Fruit fly (Drosophila melanogaster) whole organism, embryonic: ENCODE data around the gene CG13311.

ENCODE experiments used
- Bdp1 ChIP-seq: fragments of 200-800 bp; sonication (Bioruptor generic); optimal IDR thresholded peaks from 3 replicates; lab custom pipeline; 2016; ENCODE audit warnings: missing biosample characterization, missing genetic modification characterization
- CG10209 ChIP-seq: fragments of 200-800 bp; sonication (Bioruptor generic); optimal IDR thresholded peaks from 3 replicates; lab custom pipeline; 2017; ENCODE audit warnings: missing biosample characterization, mild to moderate bottlenecking, missing genetic modification characterization, missing genetic modification reagents
- CG10366 ChIP-seq: fragments of 200-800 bp; sonication (Bioruptor generic); IDR thresholded peaks from 2 replicates; pipeline ENCODE4 v1.3.6; 2022; ENCODE audit warnings: missing biosample characterization, missing genetic modification characterization
- CG10959 ChIP-seq: fragments of 200-800 bp; sonication (Bioruptor generic); IDR thresholded peaks from 2 replicates; pipeline ENCODE4 v1.3.6; 2022; ENCODE audit warnings: missing biosample characterization, missing genetic modification characterization
- CG12236 ChIP-seq: fragments of 200-800 bp; sonication (Bioruptor generic); optimal IDR thresholded peaks from 2 replicates; lab custom pipeline; 2016; ENCODE audit warnings: missing biosample characterization, missing genetic modification characterization
- CG12744 ChIP-seq: fragments of 200-800 bp; sonication (Bioruptor generic); optimal IDR thresholded peaks from 2 replicates; lab custom pipeline; 2016; ENCODE audit warnings: missing biosample characterization, missing genetic modification characterization
- CG13296 ChIP-seq: fragments of 200-800 bp; sonication (Bioruptor generic); optimal IDR thresholded peaks from 3 replicates; lab custom pipeline; 2018; ENCODE audit warnings: missing biosample characterization, mild to moderate bottlenecking, missing genetic modification characterization
- CG16815 ChIP-seq: fragments of 200-800 bp; sonication (Bioruptor generic); optimal IDR thresholded peaks from 3 replicates; lab custom pipeline; 2017; ENCODE audit warnings: missing biosample characterization, mild to moderate bottlenecking, missing genetic modification characterization
- CG16863 ChIP-seq: fragments of 200-800 bp; sonication (Bioruptor generic); optimal IDR thresholded peaks from 3 replicates; lab custom pipeline; 2016; ENCODE audit warnings: missing biosample characterization, missing genetic modification characterization
- CG18262 ChIP-seq: fragments of 200-800 bp; optimal IDR thresholded peaks from 3 replicates; lab custom pipeline; 2019; ENCODE audit warnings: missing biosample characterization, mild to moderate bottlenecking, missing genetic modification characterization, moderate library complexity
- CG18619 ChIP-seq: fragments of 200-800 bp; sonication (Bioruptor generic); optimal IDR thresholded peaks from 3 replicates; lab custom pipeline; 2017; ENCODE audit warnings: missing biosample characterization, mild to moderate bottlenecking, missing genetic modification characterization
- CG2129 ChIP-seq: fragments of 200-800 bp; sonication (Bioruptor generic); IDR thresholded peaks from 2 replicates; pipeline ENCODE4 v1.3.6; 2022; ENCODE audit warnings: missing biosample characterization, missing genetic modification characterization; ENCODE audit not compliant: partially characterized antibody
- CG30431 ChIP-seq: fragments of 200-800 bp; sonication (Bioruptor generic); optimal IDR thresholded peaks from 2 replicates; lab custom pipeline; 2017; ENCODE audit warnings: missing biosample characterization, missing genetic modification characterization
- CG33213 ChIP-seq: fragments of 200-800 bp; sonication (Bioruptor generic); optimal IDR thresholded peaks from 3 replicates; lab custom pipeline; 2016; ENCODE audit warnings: missing biosample characterization, missing genetic modification characterization
- CG3847 ChIP-seq: fragments of 200-800 bp; sonication (Bioruptor generic); IDR thresholded peaks from 2 replicates; pipeline ENCODE4 v1.3.6; 2022; ENCODE audit warnings: missing biosample characterization, missing genetic modification characterization
- CG4424 ChIP-seq: fragments of 200-800 bp; sonication (Bioruptor generic); optimal IDR thresholded peaks from 3 replicates; lab custom pipeline; 2016; ENCODE audit warnings: missing biosample characterization, missing genetic modification characterization
- CG4707 ChIP-seq: fragments of 200-800 bp; sonication (Bioruptor generic); optimal IDR thresholded peaks from 2 replicates; lab custom pipeline; 2018; ENCODE audit warnings: missing biosample characterization, mild to moderate bottlenecking, missing genetic modification characterization, moderate library complexity
- CG6254 ChIP-seq: fragments of 200-800 bp; sonication (Bioruptor generic); optimal IDR thresholded peaks from 3 replicates; lab custom pipeline; 2017; ENCODE audit warnings: mild to moderate bottlenecking, missing biosample characterization, missing genetic modification reagents, missing genetic modification characterization
- CG6765 ChIP-seq: fragments of 200-800 bp; sonication (Bioruptor generic); optimal IDR thresholded peaks from 3 replicates; lab custom pipeline; 2017; ENCODE audit warnings: missing biosample characterization, mild to moderate bottlenecking, missing genetic modification characterization
- CrebB ChIP-seq: fragments of 200-800 bp; sonication (Bioruptor generic); optimal IDR thresholded peaks from 3 replicates; lab custom pipeline; 2018; ENCODE audit warnings: missing biosample characterization, mild to moderate bottlenecking, missing genetic modification characterization
- Drgx ChIP-seq: fragments of 200-800 bp; sonication (Bioruptor generic); IDR thresholded peaks from 2 replicates; pipeline ENCODE4 v1.3.6; 2022; ENCODE audit warnings: missing biosample characterization, missing genetic modification characterization
- H15 ChIP-seq: fragments of 200-800 bp; sonication (Bioruptor generic); IDR thresholded peaks from 3 replicates; pipeline ENCODE4 v1.3.6; 2022; ENCODE audit warnings: missing biosample characterization, missing genetic modification characterization
- Hmx ChIP-seq: fragments of 200-800 bp; sonication (Bioruptor generic); optimal IDR thresholded peaks from 2 replicates; lab custom pipeline; 2016; ENCODE audit warnings: missing biosample characterization, missing genetic modification characterization
- Med ChIP-seq: fragments of 200-800 bp; sonication (Bioruptor generic); peaks from one replicate; lab custom pipeline; 2016; ENCODE audit warnings: missing biosample characterization, missing genetic modification characterization, mild to moderate bottlenecking, inconsistent platforms, moderate library complexity
- Neu2 ChIP-seq: fragments of 200-800 bp; sonication (Bioruptor generic); optimal IDR thresholded peaks from 3 replicates; lab custom pipeline; 2016; ENCODE audit warnings: missing biosample characterization, missing genetic modification characterization, borderline replicate concordance
- Optix ChIP-seq: fragments of 200-800 bp; sonication (Bioruptor generic); IDR thresholded peaks from 3 replicates; pipeline ENCODE4 v1.3.6; 2022; ENCODE audit warnings: missing biosample characterization, missing genetic modification characterization
- Ptx1 ChIP-seq: fragments of 200-800 bp; sonication (Bioruptor generic); IDR thresholded peaks from 2 replicates; pipeline ENCODE4 v1.3.6; 2022; ENCODE audit warnings: missing biosample characterization, missing genetic modification characterization
- Rfx ChIP-seq: fragments of 200-800 bp; sonication (Bioruptor generic); IDR thresholded peaks from 2 replicates; pipeline ENCODE4 v1.3.6; 2022; ENCODE audit warnings: missing biosample characterization, missing genetic modification characterization
- aop ChIP-seq: fragments of 200-800 bp; sonication (Bioruptor generic); IDR thresholded peaks from 2 replicates; pipeline ENCODE4 v1.3.6; 2022; ENCODE audit warnings: missing biosample characterization, missing genetic modification characterization
- ara ChIP-seq: fragments of 200-800 bp; sonication (Bioruptor generic); IDR thresholded peaks from 2 replicates; pipeline ENCODE4 v1.3.6; 2022; ENCODE audit warnings: missing biosample characterization, missing genetic modification characterization
- cato ChIP-seq: fragments of 200-800 bp; sonication (Bioruptor generic); optimal IDR thresholded peaks from 2 replicates; lab custom pipeline; 2016; ENCODE audit warnings: missing biosample characterization, missing genetic modification characterization, borderline replicate concordance
- chm ChIP-seq: fragments of 200-800 bp; sonication (Bioruptor generic); IDR thresholded peaks from 2 replicates; pipeline ENCODE4 v1.3.6; 2022; ENCODE audit warnings: missing biosample characterization, missing genetic modification characterization
- chn ChIP-seq: fragments of 200-800 bp; sonication (Bioruptor generic); optimal IDR thresholded peaks from 2 replicates; lab custom pipeline; 2016; ENCODE audit warnings: missing biosample characterization, missing genetic modification characterization
- crc ChIP-seq: fragments of 200-800 bp; sonication (Bioruptor generic); optimal IDR thresholded peaks from 2 replicates; lab custom pipeline; 2016; ENCODE audit warnings: missing biosample characterization, missing genetic modification characterization
- disco-r ChIP-seq: fragments of 200-800 bp; sonication (Bioruptor generic); optimal IDR thresholded peaks from 2 replicates; lab custom pipeline; 2016; ENCODE audit warnings: missing biosample characterization, missing genetic modification characterization
- dmrt11E ChIP-seq: fragments of 200-800 bp; sonication (Bioruptor generic); optimal IDR thresholded peaks from 3 replicates; lab custom pipeline; 2018; ENCODE audit warnings: missing biosample characterization, mild to moderate bottlenecking, missing genetic modification characterization, moderate library complexity
- dpn ChIP-seq, 2 experiments: fragments of 200-800 bp; sonication (Bioruptor generic); optimal IDR thresholded peaks; 3 replicates each; lab custom pipeline; 2016; ENCODE audit warnings: missing biosample characterization in 2 of 2, missing genetic modification characterization in 2 of 2
- gce ChIP-seq: fragments of 200-800 bp; sonication (Bioruptor generic); IDR thresholded peaks from 3 replicates; pipeline ENCODE4 v1.3.6; 2022; ENCODE audit warnings: missing biosample characterization, missing genetic modification characterization
- gem ChIP-seq: fragments of 200-800 bp; sonication (Bioruptor generic); optimal IDR thresholded peaks from 2 replicates; lab custom pipeline; 2019; ENCODE audit warnings: missing biosample characterization, mild to moderate bottlenecking, missing genetic modification characterization, moderate library complexity
- gsb ChIP-seq: fragments of 200-800 bp; sonication (Bioruptor generic); IDR thresholded peaks from 2 replicates; pipeline ENCODE4 v1.3.6; 2022; ENCODE audit warnings: missing biosample characterization, missing genetic modification characterization
- h ChIP-seq: fragments of >200 bp; optimal IDR thresholded peaks from 2 replicates; lab custom pipeline; 2017
- nerfin-1 ChIP-seq: fragments of 200-800 bp; sonication (Bioruptor generic); optimal IDR thresholded peaks from 3 replicates; lab custom pipeline; 2019; ENCODE audit warnings: missing biosample characterization, mild to moderate bottlenecking, missing genetic modification characterization, moderate library complexity
- psq ChIP-seq: fragments of 200-800 bp; sonication (Bioruptor generic); optimal IDR thresholded peaks from 2 replicates; lab custom pipeline; 2017; ENCODE audit warnings: missing biosample characterization, missing genetic modification characterization
- repo ChIP-seq: fragments of 200-800 bp; sonication (Bioruptor generic); optimal IDR thresholded peaks from 2 replicates; lab custom pipeline; 2016; ENCODE audit warnings: missing biosample characterization, missing genetic modification characterization
- shn ChIP-seq: fragments of 200-800 bp; sonication (Bioruptor generic); optimal IDR thresholded peaks from 3 replicates; lab custom pipeline; 2016; ENCODE audit warnings: missing biosample characterization, missing genetic modification characterization
- sisA ChIP-seq: fragments of 200-800 bp; sonication (Bioruptor generic); IDR thresholded peaks from 2 replicates; pipeline ENCODE4 v1.3.6; 2022; ENCODE audit warnings: missing biosample characterization, missing genetic modification characterization
- ssp ChIP-seq: fragments of 200-800 bp; sonication (Bioruptor generic); IDR thresholded peaks from 2 replicates; pipeline ENCODE4 v1.3.6; 2022; ENCODE audit warnings: missing biosample characterization, missing genetic modification characterization
- tap ChIP-seq: fragments of 200-800 bp; optimal IDR thresholded peaks from 3 replicates; lab custom pipeline; 2019; ENCODE audit warnings: missing biosample characterization, mild to moderate bottlenecking, missing genetic modification characterization, moderate library complexity
- tio ChIP-seq: fragments of 200-800 bp; sonication (Bioruptor generic); optimal IDR thresholded peaks from 2 replicates; lab custom pipeline; 2017; ENCODE audit warnings: missing biosample characterization, missing genetic modification characterization, inconsistent platforms
- tna ChIP-seq: fragments of 200-800 bp; sonication (Bioruptor generic); IDR thresholded peaks from 2 replicates; pipeline ENCODE4 v1.3.6; 2022; ENCODE audit warnings: missing biosample characterization, missing genetic modification characterization; ENCODE audit not compliant: partially characterized antibody
- zfh1 ChIP-seq: fragments of 200-800 bp; sonication (Bioruptor generic); IDR thresholded peaks from 3 replicates; pipeline ENCODE4 v1.3.6; 2022; ENCODE audit warnings: missing biosample characterization, missing genetic modification characterization

Gene CG13311

DNA sequence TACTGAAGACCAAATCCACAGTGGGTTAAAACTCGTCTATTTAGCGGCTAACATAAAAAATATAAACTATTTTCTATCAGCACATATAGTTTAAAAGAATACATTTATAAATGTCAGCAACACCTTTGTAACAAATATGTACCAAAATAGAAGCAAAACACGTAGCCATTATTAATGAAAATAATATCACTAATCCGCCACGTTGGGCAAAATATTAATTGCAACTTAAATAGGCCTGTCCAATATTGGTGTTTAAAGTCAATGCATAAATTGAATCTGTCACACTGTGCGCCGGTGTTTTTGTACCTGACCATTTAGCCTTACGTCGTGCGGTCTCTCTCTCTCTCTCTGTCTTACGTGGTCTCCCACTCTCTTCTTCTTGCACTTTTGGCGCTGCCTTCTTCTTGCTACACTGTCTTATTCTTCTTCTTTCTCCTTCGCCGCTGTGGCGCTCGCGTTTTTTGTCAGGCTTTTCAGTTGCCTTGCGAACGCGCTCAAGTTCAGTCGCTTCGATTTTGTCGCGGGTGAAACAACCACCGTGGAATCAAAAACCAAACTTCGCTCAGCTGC, 35.9 kb downstream of the CG13311 start (continued):
- TF ChIP-seq sisA (GFP tag; lab: Robert Waterston, UW) (peak; percentile 98), gce (GFP tag; lab: Robert Waterston, UW) (peak; percentile 95), CG12744 (peak; percentile 97), Optix (GFP tag; lab: Robert Waterston, UW) (peak; percentile 97), gsb (peak; percentile 97), dpn (GFP tag; optimal IDR thresholded peaks at IDR 0.05; lab: Kevin White, UChicago) (peak; percentile 93 to 99), CG4424 (GFP tag; lab: Kevin White, UChicago) (peak; percentile 97), CG33213 (GFP tag; lab: Kevin White, UChicago) (peak; percentile 86), CG18262 (tag; lab: Kevin White, UChicago) (peak; percentile 99), tap (peak; percentile 92), Med (peak; percentile 98), CrebB (peak; percentile 96), disco-r (GFP tag; lab: Kevin White, UChicago) (peak; percentile 97), repo (peak; percentile 95), psq (GFP tag; lab: Kevin White, UChicago) (peak; percentile 83), CG10959 (GFP tag; lab: Robert Waterston, UW) (peak; percentile 94), CG30431 (GFP tag; lab: Kevin White, UChicago) (peak; percentile 99), ara (GFP tag; lab: Robert Waterston, UW) (peak; percentile 96), zfh1 (GFP tag; lab: Robert Waterston, UW) (peak; percentile 97), nerfin-1 (tag; lab: Kevin White, UChicago) (peak; percentile 91), h (lab: Kevin White, UChicago) (no peak), tna (GFP tag; lab: Robert Waterston, UW) (no peak; the same call in 1 of the 2 replicates), CG12236 (peak; percentile 95), Neu2 (GFP tag; lab: Kevin White, UChicago) (peak; percentile 69), CG10366 (GFP tag; lab: Robert Waterston, UW) (peak; percentile 97), CG18619 (GFP tag; lab: Kevin White, UChicago) (peak; percentile 99), CG6254 (GFP tag; lab: Kevin White, UChicago) (peak; percentile 91), CG10209 (peak; percentile 99), cato (GFP tag; lab: Kevin White, UChicago) (peak; percentile 98), ssp (peak; percentile 93), CG4707 (GFP tag; lab: Kevin White, UChicago) (peak; percentile 94), CG13296 (peak; percentile 96), tio (GFP tag; lab: Kevin White, UChicago) (peak; percentile 99), shn (GFP tag; lab: Kevin White, UChicago) (peak; percentile 98), CG6765 (GFP tag; lab: Kevin White, UChicago) (peak; percentile 88), CG16815 (peak; percentile 99), chm (GFP tag; lab: Robert Waterston, UW) (peak; percentile 91), crc (GFP tag; lab: Kevin White, UChicago) (peak; percentile 76), Rfx (GFP tag; lab: Robert Waterston, UW) (peak; percentile 98), Hmx (GFP tag; lab: Kevin White, UChicago) (peak; percentile 86), gem (tag; lab: Kevin White, UChicago) (peak; percentile 99), CG3847 (GFP tag; lab: Robert Waterston, UW) (peak; percentile 98), CG2129 (GFP tag; lab: Robert Waterston, UW) (no peak), chn (GFP tag; lab: Kevin White, UChicago) (peak; percentile 98), aop (GFP tag; lab: Robert Waterston, UW) (peak; percentile 87), H15 (GFP tag; lab: Robert Waterston, UW) (peak; percentile 97), Drgx (peak; percentile 94), dmrt11E (tag; lab: Kevin White, UChicago) (peak; percentile 98), CG16863 (GFP tag; lab: Kevin White, UChicago) (peak; percentile 98), Bdp1 (GFP tag; lab: Kevin White, UChicago) (peak; percentile 91), Ptx1 (GFP tag; lab: Robert Waterston, UW) (peak; percentile 98)
